Worm (Caenorhabditis elegans) whole organism, L1 larva: ENCODE results near the gene irld-50.
A peak's percentile ranks its signal among the peaks of the same experiment; 100 is the strongest.

Experiments used
- C04F5.9 ChIP-seq: sonication (generic microtip); optimal IDR thresholded peaks from 2 replicates; lab custom pipeline; 2016; ENCODE audit warnings: missing genetic modification characterization, missing compliant biosample characterization
- F16B12.6 ChIP-seq: fragments of 150-350 bp; optimal IDR thresholded peaks from 2 replicates; lab custom pipeline; 2014; ENCODE audit warnings: missing biosample characterization, missing genetic modification characterization
- aha-1 ChIP-seq: fragments of 150-350 bp; optimal IDR thresholded peaks from 2 replicates; lab custom pipeline; 2014; ENCODE audit warnings: missing biosample characterization, missing genetic modification characterization
- alr-1 ChIP-seq: fragments of 200-800 bp; sonication (Bioruptor generic); optimal IDR thresholded peaks from 2 replicates; lab custom pipeline; 2018; ENCODE audit warnings: borderline replicate concordance, mild to moderate bottlenecking, missing genetic modification characterization, missing compliant biosample characterization
- aly-2 ChIP-seq: fragments of 150-350 bp; optimal IDR thresholded peaks from 2 replicates; lab custom pipeline; 2014; ENCODE audit warnings: missing biosample characterization, missing genetic modification characterization
- ama-1 ChIP-seq: fragments of 150-350 bp; optimal IDR thresholded peaks from 2 replicates; lab custom pipeline; 2014
- ceh-8 ChIP-seq: fragments of 200-800 bp; sonication (Bioruptor generic); optimal IDR thresholded peaks from 2 replicates; lab custom pipeline; 2018; ENCODE audit warnings: mild to moderate bottlenecking, missing genetic modification characterization, moderate library complexity, missing compliant biosample characterization
- ceh-88 ChIP-seq: fragments of 200-800 bp; sonication (Bioruptor generic); IDR thresholded peaks from 2 replicates; pipeline ENCODE4 v1.3.6; 2022; ENCODE audit warnings: missing genetic modification characterization, missing compliant biosample characterization
- ceh-90 ChIP-seq: sonication (generic microtip); optimal IDR thresholded peaks from 2 replicates; lab custom pipeline; 2016; ENCODE audit warnings: missing genetic modification characterization, missing compliant biosample characterization
- efl-1 ChIP-seq, 4 experiments: fragments of 150-350 bp; optimal IDR thresholded peaks in 3 of 4; peaks in 1 of 4; 1 replicate in 1 of 4; 2 replicates in 3 of 4; lab custom pipeline; 2014; ENCODE audit warnings: missing biosample characterization in 2 of 4, missing genetic modification characterization in 2 of 4, missing genetic modification reagents in 2 of 4
- egl-13 ChIP-seq: sonication (generic microtip); optimal IDR thresholded peaks from 2 replicates; lab custom pipeline; 2016; ENCODE audit warnings: missing genotype, missing genetic modification reagents, missing genetic modification characterization, missing compliant biosample characterization
- egl-27 ChIP-seq, 2 experiments: fragments of 150-350 bp in 1 of 2; sonication (generic microtip); optimal IDR thresholded peaks; 3 replicates each; lab custom pipeline; 2017 to 2018; ENCODE audit warnings: missing biosample characterization in 2 of 2, missing genetic modification characterization in 2 of 2, missing genetic modification reagents in 2 of 2
- elt-2 ChIP-seq: sonication (generic microtip); optimal IDR thresholded peaks from 2 replicates; lab custom pipeline; 2016; ENCODE audit warnings: missing genetic modification characterization, mild to moderate bottlenecking, inconsistent platforms, missing compliant biosample characterization, missing genetic modification reagents
- elt-3 ChIP-seq, 6 experiments: fragments of 150-350 bp in 1 of 6; sonication (generic microtip); optimal IDR thresholded peaks; 2 replicates each; lab custom pipeline; 2017 to 2018; ENCODE audit warnings: missing biosample characterization in 6 of 6, missing genetic modification characterization in 6 of 6, inconsistent platforms in 1 of 6
- ets-5 ChIP-seq: fragments of 200-800 bp; sonication (Bioruptor generic); IDR thresholded peaks from 2 replicates; pipeline ENCODE4 v1.3.6; 2022; ENCODE audit warnings: missing genetic modification characterization, missing compliant biosample characterization
- fkh-4 ChIP-seq: sonication (generic microtip); optimal IDR thresholded peaks from 2 replicates; lab custom pipeline; 2016; ENCODE audit warnings: missing compliant biosample characterization, missing genetic modification characterization, borderline replicate concordance
- fkh-8 ChIP-seq: sonication (generic microtip); optimal IDR thresholded peaks from 2 replicates; lab custom pipeline; 2016; ENCODE audit warnings: mild to moderate bottlenecking, missing genetic modification characterization, missing compliant biosample characterization
- grh-1 ChIP-seq: fragments of 200-800 bp; sonication (Bioruptor generic); IDR thresholded peaks from 2 replicates; pipeline ENCODE4 v1.3.6; 2022; ENCODE audit warnings: missing genetic modification reagents, missing genetic modification characterization, missing compliant biosample characterization
- hlh-17 ChIP-seq: fragments of 200-800 bp; sonication (Bioruptor generic); optimal IDR thresholded peaks from 2 replicates; lab custom pipeline; 2018; ENCODE audit warnings: missing genetic modification characterization, mild to moderate bottlenecking, missing compliant biosample characterization, moderate library complexity, borderline replicate concordance
- hlh-4 ChIP-seq: sonication (generic microtip); optimal IDR thresholded peaks from 2 replicates; lab custom pipeline; 2016; ENCODE audit warnings: mild to moderate bottlenecking, missing genetic modification characterization, missing compliant biosample characterization
- hpl-2 ChIP-seq: fragments of 150-350 bp; optimal IDR thresholded peaks from 2 replicates; lab custom pipeline; 2014; ENCODE audit warnings: missing biosample characterization, missing genetic modification reagents, missing genetic modification characterization
- jun-1 ChIP-seq: fragments of 150-350 bp; optimal IDR thresholded peaks from 2 replicates; lab custom pipeline; 2014; ENCODE audit warnings: missing biosample characterization, missing genetic modification reagents, missing genetic modification characterization
- lin-13 ChIP-seq: fragments of 150-350 bp; optimal IDR thresholded peaks from 2 replicates; lab custom pipeline; 2014; ENCODE audit warnings: missing biosample characterization, missing genetic modification reagents, missing genetic modification characterization
- mdl-1 ChIP-seq, 2 experiments: fragments of 150-350 bp; optimal IDR thresholded peaks; 2 replicates each; lab custom pipeline; 2014 to 2017; ENCODE audit warnings: missing biosample characterization in 2 of 2, missing genetic modification characterization in 2 of 2, inconsistent platforms in 1 of 2
- mep-1 ChIP-seq: fragments of 150-350 bp; optimal IDR thresholded peaks from 2 replicates; lab custom pipeline; 2014; ENCODE audit warnings: missing biosample characterization, missing genetic modification characterization
- nhr-12 ChIP-seq: sonication (generic microtip); optimal IDR thresholded peaks from 2 replicates; lab custom pipeline; 2017; ENCODE audit warnings: missing biosample characterization, missing genetic modification characterization
- nhr-20 ChIP-seq: sonication (generic microtip); optimal IDR thresholded peaks from 2 replicates; lab custom pipeline; 2016; ENCODE audit warnings: mild to moderate bottlenecking, missing genetic modification characterization, missing compliant biosample characterization
- nhr-28 ChIP-seq: fragments of 150-350 bp; optimal IDR thresholded peaks from 2 replicates; lab custom pipeline; 2014; ENCODE audit warnings: missing biosample characterization, missing genetic modification characterization
- nhr-47 ChIP-seq: sonication (generic microtip); optimal IDR thresholded peaks from 2 replicates; lab custom pipeline; 2016; ENCODE audit warnings: mild to moderate bottlenecking, missing genetic modification characterization, moderate library complexity, missing compliant biosample characterization
- nhr-76 ChIP-seq: sonication (generic microtip); optimal IDR thresholded peaks from 2 replicates; lab custom pipeline; 2017; ENCODE audit warnings: missing biosample characterization, missing genetic modification characterization
- nhr-77 ChIP-seq: fragments of 150-350 bp; optimal IDR thresholded peaks from 2 replicates; lab custom pipeline; 2014; ENCODE audit warnings: missing biosample characterization, missing genetic modification characterization
- nhr-85 ChIP-seq: sonication (generic microtip); peaks from one replicate; lab custom pipeline; 2016; ENCODE audit warnings: missing genetic modification characterization, inconsistent platforms, missing compliant biosample characterization
- nhr-90 ChIP-seq: sonication (generic microtip); optimal IDR thresholded peaks from 2 replicates; lab custom pipeline; 2016; ENCODE audit warnings: mild to moderate bottlenecking, missing genetic modification characterization, missing compliant biosample characterization; ENCODE audit not compliant: poor library complexity
- pag-3 ChIP-seq: sonication (generic microtip); optimal IDR thresholded peaks from 2 replicates; lab custom pipeline; 2017; ENCODE audit warnings: missing genetic modification characterization, mild to moderate bottlenecking, missing compliant biosample characterization, antibody characterized with exemption, borderline replicate concordance; ENCODE audit not compliant: insufficient read depth
- pax-3 ChIP-seq: fragments of 200-800 bp; sonication (Bioruptor generic); optimal IDR thresholded peaks from 2 replicates; lab custom pipeline; 2018; ENCODE audit warnings: mild to moderate bottlenecking, missing genetic modification characterization, moderate library complexity, missing compliant biosample characterization
- rnt-1 ChIP-seq: sonication (generic microtip); optimal IDR thresholded peaks from 2 replicates; lab custom pipeline; 2016; ENCODE audit warnings: mild to moderate bottlenecking, missing genetic modification characterization, moderate library complexity, missing compliant biosample characterization
- skn-1 ChIP-seq: fragments of 150-350 bp; optimal IDR thresholded peaks from 2 replicates; lab custom pipeline; 2014; ENCODE audit warnings: missing biosample characterization, missing genetic modification characterization
- snu-23 ChIP-seq: sonication (generic microtip); optimal IDR thresholded peaks from 2 replicates; lab custom pipeline; 2016; ENCODE audit warnings: missing genetic modification characterization, missing compliant biosample characterization
- sox-4 ChIP-seq: sonication (generic microtip); optimal IDR thresholded peaks from 2 replicates; lab custom pipeline; 2016; ENCODE audit warnings: missing genetic modification characterization, missing compliant biosample characterization
- sptf-1 ChIP-seq: fragments of 150-350 bp; optimal IDR thresholded peaks from 2 replicates; lab custom pipeline; 2014; ENCODE audit warnings: missing biosample characterization, missing genetic modification characterization
- sup-37 ChIP-seq: fragments of 200-800 bp; sonication (Bioruptor generic); optimal IDR thresholded peaks from 2 replicates; lab custom pipeline; 2018; ENCODE audit warnings: mild to moderate bottlenecking, missing genetic modification characterization, missing compliant biosample characterization
- tbx-2 ChIP-seq: sonication (generic microtip); optimal IDR thresholded peaks from 2 replicates; lab custom pipeline; 2016; ENCODE audit warnings: missing genetic modification characterization, missing compliant biosample characterization
- unc-62 ChIP-seq: fragments of 150-350 bp; optimal IDR thresholded peaks from 2 replicates; lab custom pipeline; 2014; ENCODE audit warnings: missing biosample characterization, missing genetic modification reagents, missing genetic modification characterization
- unc-98 ChIP-seq: fragments of 200-800 bp; sonication (Bioruptor generic); IDR thresholded peaks from 2 replicates; pipeline ENCODE4 v1.3.6; 2022; ENCODE audit warnings: missing genetic modification characterization, missing compliant biosample characterization
- ztf-11 ChIP-seq, 2 experiments: sonication (generic microtip); optimal IDR thresholded peaks; 2 replicates each; lab custom pipeline; 2016 to 2017; ENCODE audit warnings: missing genetic modification characterization in 2 of 2, missing biosample characterization in 1 of 2, missing compliant biosample characterization in 1 of 2
- ztf-4 ChIP-seq: fragments of 150-350 bp; optimal IDR thresholded peaks from 2 replicates; lab custom pipeline; 2014; ENCODE audit warnings: missing biosample characterization, missing genetic modification characterization

irld-50 gene

ce11 chrII:2991555-2992083 is 47.8 kb upstream of the irld-50 start, which contains the start of gene K08A2.2 (continued):
- peak; percentile 35 for TF ChIP-seq pax-3 (tag; lab: Kevin White, UChicago)
- peak; percentile 48 for TF ChIP-seq nhr-47 (tag; lab: Kevin White, UChicago)
- no peak for TF ChIP-seq sptf-1 (tag; lab: Kevin White, UChicago)
- peak; percentile 44 for TF ChIP-seq nhr-85 (tag; lab: Kevin White, UChicago)
- peak in 1 of 2 experiments; percentile 54 for TF ChIP-seq ztf-11 (tag; optimal IDR thresholded peaks at IDR 0.05; lab: Kevin White, UChicago)
- no peak for TF ChIP-seq mep-1
- TF ChIP-seq nhr-77 (tag; lab: Kevin White, UChicago), result no peak
- TF ChIP-seq ceh-90 (tag; lab: Kevin White, UChicago), result peak; percentile 39

- TF ChIP-seq efl-1 (optimal IDR thresholded peaks at IDR 0.05; lab: Kevin White, UChicago) (no peak), efl-1 (GFP tag; optimal IDR thresholded peaks at IDR 0.05 in 1 of 2; lab: Kevin White, UChicago) (peak in 1 of 2 experiments; percentile 29), fkh-4 (tag; lab: Kevin White, UChicago) (no peak), unc-98 (GFP tag; lab: Robert Waterston, UW) (no peak), ets-5 (GFP tag; lab: Robert Waterston, UW) (no peak)
These were observed 46.2 kb upstream of the irld-50 start for ce11 chrII:2990089-2990488.

- peak; percentile 59 for TF ChIP-seq nhr-47 (tag; lab: Kevin White, UChicago)
- peak; percentile 58 for TF ChIP-seq snu-23 (GFP tag; lab: Kevin White, UChicago)
- TF ChIP-seq rnt-1 (tag; lab: Kevin White, UChicago), result peak; percentile 78
- peak; percentile 2 for TF ChIP-seq nhr-90 (tag; lab: Kevin White, UChicago)
- peak; percentile 38 for TF ChIP-seq nhr-20 (tag; lab: Kevin White, UChicago)
- no peak for TF ChIP-seq pag-3
- no peak for TF ChIP-seq elt-2
- TF ChIP-seq lin-13 (GFP tag; lab: Kevin White, UChicago), result peak; percentile 28
- TF ChIP-seq elt-3 (tag; optimal IDR thresholded peaks at IDR 0.05; lab: Kevin White, UChicago), result no peak
- TF ChIP-seq hlh-4 (tag; lab: Kevin White, UChicago), result no peak
- TF ChIP-seq fkh-4 (tag; lab: Kevin White, UChicago), result no peak
- TF ChIP-seq aly-2 (tag; lab: Kevin White, UChicago), result no peak
- TF ChIP-seq ama-1, result no peak
- no peak for TF ChIP-seq nhr-12 (tag; lab: Kevin White, UChicago)
- TF ChIP-seq ztf-4 (tag; lab: Kevin White, UChicago), result no peak
- TF ChIP-seq mdl-1 (tag; optimal IDR thresholded peaks at IDR 0.05; lab: Kevin White, UChicago), result peak in 1 of 2 experiments; percentile 14
- peak; percentile 11 for TF ChIP-seq fkh-8 (tag; lab: Kevin White, UChicago)
- TF ChIP-seq hpl-2 (GFP tag; lab: Kevin White, UChicago), result no peak
- no peak for TF ChIP-seq ztf-11 (tag; optimal IDR thresholded peaks at IDR 0.05; lab: Kevin White, UChicago)
- peak; percentile 7 for TF ChIP-seq C04F5.9 (tag; lab: Kevin White, UChicago)
- TF ChIP-seq ceh-88 (GFP tag; lab: Robert Waterston, UW), result no peak
- TF ChIP-seq jun-1 (tag; lab: Kevin White, UChicago), result peak; percentile 9
- no peak for TF ChIP-seq sptf-1 (tag; lab: Kevin White, UChicago)
- no peak for TF ChIP-seq sup-37
- TF ChIP-seq egl-27 (tag; optimal IDR thresholded peaks at IDR 0.05; lab: Kevin White, UChicago), result no peak
- TF ChIP-seq alr-1 (tag; lab: Kevin White, UChicago), result no peak
- TF ChIP-seq unc-62 (GFP tag; lab: Kevin White, UChicago), result no peak
- TF ChIP-seq nhr-76, result no peak
- TF ChIP-seq sox-4 (tag; lab: Kevin White, UChicago), result no peak
- TF ChIP-seq aha-1, result no peak
- TF ChIP-seq skn-1 (tag; lab: Kevin White, UChicago), result peak; percentile 24
- no peak for TF ChIP-seq hlh-17 (GFP tag; lab: Kevin White, UChicago)
- TF ChIP-seq grh-1 (GFP tag; lab: Robert Waterston, UW), result 0 out of 2 replicates have a peak, but pooled peaks have one; percentile 22
- TF ChIP-seq F16B12.6 (tag; lab: Kevin White, UChicago), result no peak
- TF ChIP-seq ceh-8 (GFP tag; lab: Kevin White, UChicago), result no peak
- peak; percentile 52 for TF ChIP-seq tbx-2 (tag; lab: Kevin White, UChicago)
- TF ChIP-seq nhr-28, result no peak
- TF ChIP-seq egl-13 (tag; lab: Kevin White, UChicago), result no peak
- TF ChIP-seq unc-98 (GFP tag; lab: Robert Waterston, UW), result 0 out of 2 replicates have a peak, but pooled peaks have one; percentile 17
These were observed 44.0 kb upstream of the irld-50 start, which contains the start of gene lido-7 for ce11 chrII:2987854-2988350. TSS of gene lido-7 (plus strand) at chrII:2988300.
